Fruit fly (Drosophila melanogaster): ENCODE data around the gene CG17375.

The CG17375 gene

dm6 chr2L:6805783-6806182 lies at the start of gene CG17375:
TSS of gene CG17375 (minus strand) at chr2L:6805792.
- no peak for TF ChIP-seq noc (tag; optimal IDR thresholded peaks at IDR 0.05)

dm6 chr2L:6853917-6854316 lies 48.3 kb upstream of the CG17375 start:
- TF ChIP-seq noc (tag; optimal IDR thresholded peaks at IDR 0.05): no peak

dm6 chr2L:6851963-6852671 lies 46.5 kb upstream of the CG17375 start, which contains the start of gene Rca1:
TSS of gene Rca1 (plus strand) at chr2L:6852315.
- TF ChIP-seq noc (tag; optimal IDR thresholded peaks at IDR 0.05): no peak

- no peak for TF ChIP-seq noc (tag; optimal IDR thresholded peaks at IDR 0.05)
Measured at dm6 chr2L:6850963-6851362, 45.4 kb upstream of the CG17375 start.

- TF ChIP-seq noc (tag; optimal IDR thresholded peaks at IDR 0.05): no peak
Measured at dm6 chr2L:6843434-6843833, 37.8 kb upstream of the CG17375 start.

- TF ChIP-seq noc (tag; optimal IDR thresholded peaks at IDR 0.05): no peak
Measured at dm6 chr2L:6841349-6841748, 35.8 kb upstream of the CG17375 start.

- TF ChIP-seq noc (tag; optimal IDR thresholded peaks at IDR 0.05): no peak
Measured at dm6 chr2L:6837829-6838228, 32.2 kb upstream of the CG17375 start.

dm6 chr2L:6836114-6836513 lies 30.5 kb upstream of the CG17375 start:
- TF ChIP-seq noc (tag; optimal IDR thresholded peaks at IDR 0.05): no peak

- no peak for TF ChIP-seq noc (tag; optimal IDR thresholded peaks at IDR 0.05)
Measured at dm6 chr2L:6833661-6834073, 28.1 kb upstream of the CG17375 start.

- no peak for TF ChIP-seq noc (tag; optimal IDR thresholded peaks at IDR 0.05)
Measured at dm6 chr2L:6830264-6830729, 24.7 kb upstream of the CG17375 start.

- peak; percentile 73 for TF ChIP-seq noc (tag; optimal IDR thresholded peaks at IDR 0.05)
Measured at dm6 chr2L:6827558-6828122, 22.0 kb upstream of the CG17375 start.

- no peak for TF ChIP-seq noc (tag; optimal IDR thresholded peaks at IDR 0.05)
Measured at dm6 chr2L:6826298-6826697, 20.7 kb upstream of the CG17375 start.

- TF ChIP-seq noc (tag; optimal IDR thresholded peaks at IDR 0.05): no peak
Measured at dm6 chr2L:6822044-6822443, 16.5 kb upstream of the CG17375 start.

- no peak for TF ChIP-seq noc (tag; optimal IDR thresholded peaks at IDR 0.05)
Measured at dm6 chr2L:6821631-6822030, 16.0 kb upstream of the CG17375 start, which contains the start of gene sens-2. TSS of gene sens-2 (plus strand) at chr2L:6821934.

- peak; percentile 15 for TF ChIP-seq noc (tag; optimal IDR thresholded peaks at IDR 0.05)
Measured at dm6 chr2L:6819230-6820049, 13.8 kb upstream of the CG17375 start.

dm6 chr2L:6818357-6818756 lies 12.8 kb upstream of the CG17375 start:
- no peak for TF ChIP-seq noc (tag; optimal IDR thresholded peaks at IDR 0.05)

dm6 chr2L:6817493-6817892 lies 11.9 kb upstream of the CG17375 start:
- TF ChIP-seq noc (tag; optimal IDR thresholded peaks at IDR 0.05): no peak
